Worm (Caenorhabditis elegans) whole organism, young adult: Measurements from ENCODE around the gene R02F2.9.

ENCODE experiments used
- B0035.1 ChIP-seq: sonication (generic microtip); optimal IDR thresholded peaks from 2 replicates; lab custom pipeline; 2016; ENCODE audit warnings: missing genetic modification characterization, mild to moderate bottlenecking, missing compliant biosample characterization, missing genotype, missing genetic modification reagents
- F52B5.7 ChIP-seq: sonication (generic microtip); optimal IDR thresholded peaks from 2 replicates; lab custom pipeline; 2016; ENCODE audit warnings: mild to moderate bottlenecking, missing genetic modification characterization, missing compliant biosample characterization
- Y53G8AR.9 ChIP-seq: fragments of 200-800 bp; sonication (Bioruptor generic); conservative IDR thresholded peaks from 2 replicates; pipeline ENCODE4 v1.3.6; 2022; ENCODE audit warnings: missing genetic modification reagents, missing genetic modification characterization, missing compliant biosample characterization
- Y95B8A.8 ChIP-seq: fragments of 200-800 bp; sonication (Bioruptor generic); IDR thresholded peaks from 2 replicates; pipeline ENCODE4 v1.3.6; 2022; ENCODE audit warnings: missing genetic modification reagents, missing genetic modification characterization, missing compliant biosample characterization
- ama-1 ChIP-seq, 3 experiments: fragments of 150-350 bp in 1 of 3; sonication (generic microtip) in 2 of 3; optimal IDR thresholded peaks; 2 replicates each; lab custom pipeline; 2014 to 2018; ENCODE audit warnings: missing biosample characterization in 2 of 3, missing genetic modification characterization in 2 of 3, missing genetic modification reagents in 2 of 3
- ccch-3 ChIP-seq: fragments of 200-800 bp; sonication (Bioruptor generic); optimal IDR thresholded peaks from 2 replicates; lab custom pipeline; 2018; ENCODE audit warnings: mild to moderate bottlenecking, missing genetic modification characterization, missing compliant biosample characterization
- ceh-58 ChIP-seq: fragments of 200-800 bp; sonication (Bioruptor generic); IDR thresholded peaks from 2 replicates; pipeline ENCODE4 v1.3.6; 2022; ENCODE audit warnings: missing genetic modification characterization, missing compliant biosample characterization
- chd-7 ChIP-seq: sonication (generic microtip); optimal IDR thresholded peaks from 2 replicates; lab custom pipeline; 2016; ENCODE audit warnings: mild to moderate bottlenecking, missing genetic modification characterization, moderate library complexity, missing compliant biosample characterization
- dpl-1 ChIP-seq: fragments of 150-350 bp; optimal IDR thresholded peaks from 2 replicates; lab custom pipeline; 2014; ENCODE audit warnings: missing biosample characterization, missing genetic modification reagents, missing genetic modification characterization
- egl-18 ChIP-seq: fragments of 200-800 bp; sonication (Bioruptor generic); IDR thresholded peaks from 2 replicates; pipeline ENCODE4 v1.3.6; 2022; ENCODE audit warnings: missing genetic modification reagents, missing genetic modification characterization, missing compliant biosample characterization
- egrh-3 ChIP-seq: fragments of 200-800 bp; sonication (Bioruptor generic); IDR thresholded peaks from 2 replicates; pipeline ENCODE4 v1.3.6; 2022; ENCODE audit warnings: missing genetic modification reagents, missing genetic modification characterization, missing compliant biosample characterization
- ekl-4 ChIP-seq: fragments of 200-800 bp; sonication (Bioruptor generic); IDR thresholded peaks from 2 replicates; pipeline ENCODE4 v1.3.6; 2022; ENCODE audit warnings: missing genetic modification reagents, missing genetic modification characterization, missing compliant biosample characterization
- gei-17 ChIP-seq: fragments of 200-800 bp; sonication (Bioruptor generic); optimal IDR thresholded peaks from 2 replicates; lab custom pipeline; 2018; ENCODE audit warnings: mild to moderate bottlenecking, missing genetic modification characterization, missing compliant biosample characterization
- him-1 ChIP-seq: sonication (generic microtip); optimal IDR thresholded peaks from 2 replicates; lab custom pipeline; 2016; ENCODE audit warnings: missing genotype, missing genetic modification reagents, missing genetic modification characterization, missing compliant biosample characterization
- hlh-26 ChIP-seq: fragments of 200-800 bp; sonication (Bioruptor generic); conservative IDR thresholded peaks from 2 replicates; pipeline ENCODE4 v1.3.6; 2022; ENCODE audit warnings: missing genetic modification reagents, missing genetic modification characterization, missing compliant biosample characterization
- hrde-1 ChIP-seq: sonication (generic microtip); optimal IDR thresholded peaks from 2 replicates; lab custom pipeline; 2016; ENCODE audit warnings: missing genetic modification characterization, mild to moderate bottlenecking, missing compliant biosample characterization, moderate library complexity, missing genotype, missing genetic modification reagents, borderline replicate concordance
- let-526 ChIP-seq: fragments of 200-800 bp; sonication (Bioruptor generic); IDR thresholded peaks from 2 replicates; pipeline ENCODE4 v1.3.6; 2022; ENCODE audit warnings: missing genetic modification reagents, missing genetic modification characterization, missing compliant biosample characterization
- let-607 ChIP-seq, 2 experiments: fragments of 200-800 bp in 1 of 2; sonication (Bioruptor generic) in 1 of 2; sonication (generic microtip) in 1 of 2; optimal IDR thresholded peaks; 2 replicates each; lab custom pipeline; 2016 to 2018; ENCODE audit warnings: mild to moderate bottlenecking in 2 of 2, missing compliant biosample characterization in 2 of 2, missing genetic modification characterization in 2 of 2, moderate library complexity in 2 of 2, missing genotype in 1 of 2
- lin-35 ChIP-seq, 3 experiments: fragments of 150-350 bp in 2 of 3; sonication (generic microtip) in 1 of 3; optimal IDR thresholded peaks; 2 replicates each; lab custom pipeline; 2014 to 2018; ENCODE audit warnings: missing biosample characterization in 3 of 3, missing genetic modification characterization in 3 of 3, missing genetic modification reagents in 3 of 3
- lin-40 ChIP-seq: sonication (generic microtip); optimal IDR thresholded peaks from 2 replicates; lab custom pipeline; 2016; ENCODE audit warnings: missing genetic modification characterization, mild to moderate bottlenecking, missing compliant biosample characterization, missing genotype, missing genetic modification reagents
- lsl-1 ChIP-seq: fragments of 200-800 bp; sonication (Bioruptor generic); optimal IDR thresholded peaks from 2 replicates; lab custom pipeline; 2018; ENCODE audit warnings: mild to moderate bottlenecking, missing genetic modification characterization, moderate library complexity, missing compliant biosample characterization
- madf-6 ChIP-seq: fragments of 200-800 bp; sonication (Bioruptor generic); IDR thresholded peaks from 2 replicates; pipeline ENCODE4 v1.3.6; 2022; ENCODE audit warnings: missing genetic modification reagents, missing genetic modification characterization, missing compliant biosample characterization
- mcd-1 ChIP-seq: fragments of 200-800 bp; sonication (Bioruptor generic); IDR thresholded peaks from 2 replicates; pipeline ENCODE4 v1.3.6; 2022; ENCODE audit warnings: missing genetic modification reagents, missing genetic modification characterization, missing compliant biosample characterization
- mel-28 ChIP-seq: sonication (generic microtip); optimal IDR thresholded peaks from 2 replicates; lab custom pipeline; 2016; ENCODE audit warnings: borderline replicate concordance, mild to moderate bottlenecking, missing genetic modification characterization, missing compliant biosample characterization
- nfyb-1 ChIP-seq: fragments of 200-800 bp; sonication (Bioruptor generic); IDR thresholded peaks from 2 replicates; pipeline ENCODE4 v1.3.6; 2022; ENCODE audit warnings: missing genetic modification reagents, missing genetic modification characterization, missing compliant biosample characterization
- nhr-120 ChIP-seq: fragments of 200-800 bp; sonication (Bioruptor generic); IDR thresholded peaks from 2 replicates; pipeline ENCODE4 v1.3.6; 2022; ENCODE audit warnings: missing genetic modification characterization, missing compliant biosample characterization
- nhr-90 ChIP-seq: sonication (generic microtip); optimal IDR thresholded peaks from 2 replicates; lab custom pipeline; 2016; ENCODE audit warnings: missing genotype, mild to moderate bottlenecking, missing genetic modification characterization, missing compliant biosample characterization
- snpc-1.1 ChIP-seq: sonication (generic microtip); optimal IDR thresholded peaks from 2 replicates; lab custom pipeline; 2017; ENCODE audit warnings: missing genetic modification characterization, mild to moderate bottlenecking, missing compliant biosample characterization, antibody characterized with exemption, moderate library complexity, missing genotype, missing genetic modification reagents; ENCODE audit not compliant: insufficient read depth
- tlf-1 ChIP-seq: fragments of 200-800 bp; sonication (Bioruptor generic); optimal IDR thresholded peaks from 2 replicates; lab custom pipeline; 2018; ENCODE audit warnings: mild to moderate bottlenecking, missing genetic modification characterization, missing compliant biosample characterization
- unc-130 ChIP-seq: sonication (generic microtip); optimal IDR thresholded peaks from 2 replicates; lab custom pipeline; 2016; ENCODE audit warnings: missing genetic modification reagents, missing genetic modification characterization, missing compliant biosample characterization
- zfh-2 ChIP-seq: fragments of 200-800 bp; sonication (Bioruptor generic); conservative IDR thresholded peaks from 2 replicates; pipeline ENCODE4 v1.3.6; 2022; ENCODE audit warnings: missing genetic modification reagents, missing genetic modification characterization, missing compliant biosample characterization
- ztf-28 ChIP-seq: fragments of 200-800 bp; sonication (Bioruptor generic); IDR thresholded peaks from 2 replicates; pipeline ENCODE4 v1.3.6; 2022; ENCODE audit warnings: missing genetic modification reagents, missing genetic modification characterization, missing compliant biosample characterization
- ztf-6 ChIP-seq: fragments of 200-800 bp; sonication (Bioruptor generic); IDR thresholded peaks from 2 replicates; pipeline ENCODE4 v1.3.6; 2022; ENCODE audit warnings: missing genetic modification reagents, missing genetic modification characterization, missing compliant biosample characterization

The R02F2.9 gene

ce11 chrIII:5472693-5473092, 26.3 kb upstream of the R02F2.9 start:
- no peak for TF ChIP-seq gei-17 (GFP tag; lab: Kevin White, UChicago)
- no peak for TF ChIP-seq nhr-90 (tag; lab: Kevin White, UChicago)
- TF ChIP-seq zfh-2 (GFP tag; lab: Robert Waterston, UW), result 0 out of 2 replicates have a peak, but pooled peaks have one; percentile 18

- TF ChIP-seq lin-35 (GFP tag; optimal IDR thresholded peaks at IDR 0.05; lab: Kevin White, UChicago) (no peak), ama-1 (optimal IDR thresholded peaks at IDR 0.05; lab: Kevin White, UChicago) (no peak), ama-1 (GFP tag; optimal IDR thresholded peaks at IDR 0.05; lab: Kevin White, UChicago) (no peak), F52B5.7 (tag; lab: Kevin White, UChicago) (no peak), madf-6 (GFP tag; lab: Robert Waterston, UW) (no peak), mel-28 (tag; lab: Kevin White, UChicago) (no peak), tlf-1 (no peak)
Measured at ce11 chrIII:5474176-5474575, 24.8 kb upstream of the R02F2.9 start, which contains the start of gene lon-1. TSS of gene lon-1 (plus strand) at chrIII:5474476.

ce11 chrIII:5478011-5478410, 21.0 kb upstream of the R02F2.9 start, which contains the start of gene R02F2.10:
TSS of gene R02F2.10 (plus strand) at chrIII:5478311.
- TF ChIP-seq chd-7 (tag; lab: Kevin White, UChicago) (no peak), egl-18 (GFP tag; lab: Robert Waterston, UW) (no peak), ceh-58 (GFP tag; lab: Robert Waterston, UW) (no peak), tlf-1 (no peak), nhr-90 (tag; lab: Kevin White, UChicago) (no peak), unc-130 (GFP tag; lab: Kevin White, UChicago) (no peak), lin-40 (tag; lab: Kevin White, UChicago) (no peak), him-1 (no peak), ztf-28 (GFP tag; lab: Robert Waterston, UW) (no peak), let-607 (tag; optimal IDR thresholded peaks at IDR 0.05; lab: Kevin White, UChicago) (no peak), ztf-6 (GFP tag; lab: Robert Waterston, UW) (no peak), B0035.1 (tag; lab: Kevin White, UChicago) (no peak)

- peak; percentile 15 for TF ChIP-seq snpc-1.1
- TF ChIP-seq nfyb-1 (GFP tag; lab: Robert Waterston, UW), result no peak
- 0 out of 2 replicates have a peak, but pooled peaks have one; percentile 2 for TF ChIP-seq zfh-2 (GFP tag; lab: Robert Waterston, UW)
Measured at ce11 chrIII:5478824-5479368, 20.1 kb upstream of the R02F2.9 start, which contains the start of the genes R02F2.6 and R02F2.5. TSS of gene R02F2.6 (minus strand) at chrIII:5478924. TSS of gene R02F2.5 (plus strand) at chrIII:5479318.

ce11 chrIII:5479493-5480167, 19.4 kb upstream of the R02F2.9 start:
- TF ChIP-seq lsl-1 (GFP tag; lab: Kevin White, UChicago), result no peak
- no peak for TF ChIP-seq hlh-26 (GFP tag; lab: Robert Waterston, UW)
- TF ChIP-seq ccch-3 (GFP tag; lab: Kevin White, UChicago), result no peak
- TF ChIP-seq egrh-3, result peak; percentile 71; the same call in 1 of the 2 replicates
- no peak for TF ChIP-seq let-526 (GFP tag; lab: Robert Waterston, UW)
- TF ChIP-seq tlf-1, result no peak
- TF ChIP-seq Y95B8A.8 (GFP tag; lab: Robert Waterston, UW), result no peak
- TF ChIP-seq F52B5.7 (tag; lab: Kevin White, UChicago), result no peak
- no peak for TF ChIP-seq lin-35 (GFP tag; optimal IDR thresholded peaks at IDR 0.05; lab: Kevin White, UChicago)
- peak; percentile 86 for TF ChIP-seq zfh-2 (GFP tag; lab: Robert Waterston, UW)
- peak; percentile 18 for TF ChIP-seq hrde-1 (tag; lab: Kevin White, UChicago)
- 0 out of 2 replicates have a peak, but pooled peaks have one; percentile 13 for TF ChIP-seq mcd-1
- TF ChIP-seq nhr-120 (GFP tag; lab: Robert Waterston, UW), result 0 out of 2 replicates have a peak, but pooled peaks have one; percentile 55
- TF ChIP-seq ekl-4 (GFP tag; lab: Robert Waterston, UW), result no peak
- 0 out of 2 replicates have a peak, but pooled peaks have one; percentile 26 for TF ChIP-seq Y53G8AR.9
- no peak for TF ChIP-seq dpl-1 (GFP tag; lab: Kevin White, UChicago)
- TF ChIP-seq him-1, result no peak
- TF ChIP-seq, all 124 proteins: peak for 6
